Fruit fly (Drosophila melanogaster) whole organism, prepupa: Measurements from ENCODE around the gene rtv.
A peak's percentile ranks its signal among the peaks of the same experiment; 100 is the strongest.

Experiments used
- CG10631 ChIP-seq: fragments of 200-800 bp; sonication (Bioruptor generic); optimal IDR thresholded peaks from 2 replicates; lab custom pipeline; 2016; ENCODE audit warnings: missing biosample characterization, missing genetic modification characterization
- CG11294 ChIP-seq: fragments of 200-800 bp; sonication (Bioruptor generic); IDR thresholded peaks from 2 replicates; pipeline ENCODE4 v1.3.6; 2022; ENCODE audit warnings: missing biosample characterization, missing genetic modification characterization
- CG11762 ChIP-seq: fragments of 200-800 bp; sonication (Bioruptor generic); optimal IDR thresholded peaks from 3 replicates; lab custom pipeline; 2016; ENCODE audit warnings: missing biosample characterization, missing genetic modification characterization; ENCODE audit not compliant: insufficient read depth
- CG11902 ChIP-seq: fragments of 200-800 bp; sonication (Bioruptor generic); optimal IDR thresholded peaks from 3 replicates; lab custom pipeline; 2016; ENCODE audit warnings: missing biosample characterization, missing genetic modification characterization
- CG15336 ChIP-seq: fragments of 200-800 bp; sonication (Bioruptor generic); IDR thresholded peaks from 2 replicates; pipeline ENCODE4 v1.3.6; 2022; ENCODE audit warnings: missing biosample characterization, missing genetic modification characterization
- CG16779 ChIP-seq: fragments of 200-800 bp; sonication (Bioruptor generic); optimal IDR thresholded peaks from 3 replicates; lab custom pipeline; 2017; ENCODE audit warnings: missing biosample characterization, mild to moderate bottlenecking, missing genetic modification characterization
- CG31627 ChIP-seq: fragments of 200-800 bp; sonication (Bioruptor generic); optimal IDR thresholded peaks from 3 replicates; lab custom pipeline; 2016; ENCODE audit warnings: missing biosample characterization, missing genetic modification characterization
- CG32006 ChIP-seq: fragments of 200-800 bp; sonication (Bioruptor generic); optimal IDR thresholded peaks from 3 replicates; lab custom pipeline; 2017; ENCODE audit warnings: missing biosample characterization, mild to moderate bottlenecking, missing genetic modification characterization
- CG34406 ChIP-seq: fragments of 200-800 bp; sonication (Bioruptor generic); optimal IDR thresholded peaks from 3 replicates; lab custom pipeline; 2016; ENCODE audit warnings: missing biosample characterization, missing genetic modification characterization
- CG3919 ChIP-seq: fragments of 200-800 bp; sonication (Bioruptor generic); optimal IDR thresholded peaks from 3 replicates; lab custom pipeline; 2016; ENCODE audit warnings: missing biosample characterization, missing genetic modification characterization
- CG4318 ChIP-seq: fragments of 200-800 bp; sonication (Bioruptor generic); optimal IDR thresholded peaks from 3 replicates; lab custom pipeline; 2017; ENCODE audit warnings: missing biosample characterization, mild to moderate bottlenecking, missing genetic modification characterization
- CG6276 ChIP-seq: fragments of 200-800 bp; sonication (Bioruptor generic); optimal IDR thresholded peaks from 2 replicates; lab custom pipeline; 2017; ENCODE audit warnings: missing biosample characterization, mild to moderate bottlenecking, missing genetic modification characterization
- CG6792 ChIP-seq: fragments of 200-800 bp; sonication (Bioruptor generic); optimal IDR thresholded peaks from 3 replicates; lab custom pipeline; 2016; ENCODE audit warnings: missing biosample characterization, missing genetic modification characterization
- CG6808 ChIP-seq: fragments of 200-800 bp; sonication (Bioruptor generic); optimal IDR thresholded peaks from 3 replicates; lab custom pipeline; 2017; ENCODE audit warnings: missing biosample characterization, missing genetic modification characterization, mild to moderate bottlenecking, moderate library complexity, missing genetic modification reagents
- CG6854 ChIP-seq: fragments of 200-800 bp; sonication (Bioruptor generic); optimal IDR thresholded peaks from 2 replicates; lab custom pipeline; 2017; ENCODE audit warnings: missing biosample characterization, mild to moderate bottlenecking, missing genetic modification characterization
- CG8119 ChIP-seq: fragments of 200-800 bp; sonication (Bioruptor generic); IDR thresholded peaks from 3 replicates; pipeline ENCODE4 v1.3.6; 2022; ENCODE audit warnings: missing biosample characterization, missing genetic modification characterization
- CG8632 ChIP-seq: fragments of 200-800 bp; sonication (Bioruptor generic); optimal IDR thresholded peaks from 3 replicates; lab custom pipeline; 2016; ENCODE audit warnings: missing biosample characterization, missing genetic modification characterization
- Eip78C ChIP-seq: fragments of 200-800 bp; sonication (Bioruptor generic); peaks from one replicate; lab custom pipeline; 2016; ENCODE audit warnings: missing biosample characterization, missing genetic modification characterization
- Eip93F ChIP-seq: fragments of 200-800 bp; sonication (Bioruptor generic); optimal IDR thresholded peaks from 2 replicates; lab custom pipeline; 2016; ENCODE audit warnings: missing biosample characterization, mild to moderate bottlenecking, missing genetic modification characterization
- Ets21C ChIP-seq: fragments of 200-800 bp; sonication (Bioruptor generic); optimal IDR thresholded peaks from 3 replicates; lab custom pipeline; 2016; ENCODE audit warnings: missing biosample characterization, missing genetic modification characterization
- Ets96B ChIP-seq: fragments of 200-800 bp; optimal IDR thresholded peaks from 2 replicates; lab custom pipeline; 2019; ENCODE audit warnings: missing biosample characterization, mild to moderate bottlenecking, missing genetic modification characterization, moderate library complexity
- Gug ChIP-seq: fragments of 200-800 bp; sonication (Bioruptor generic); IDR thresholded peaks from 2 replicates; pipeline ENCODE4 v1.3.6; 2022; ENCODE audit warnings: missing biosample characterization, missing genetic modification characterization
- Hr38 ChIP-seq: sonication (Bioruptor generic); optimal IDR thresholded peaks from 2 replicates; lab custom pipeline; 2016; ENCODE audit warnings: missing biosample characterization, missing genetic modification characterization
- Hr39 ChIP-seq: fragments of 200-800 bp; sonication (Bioruptor generic); optimal IDR thresholded peaks from 2 replicates; lab custom pipeline; 2016; ENCODE audit warnings: missing biosample characterization, missing genetic modification characterization
- Hr4 ChIP-seq: fragments of 200-800 bp; sonication (Bioruptor generic); optimal IDR thresholded peaks from 3 replicates; lab custom pipeline; 2016; ENCODE audit warnings: missing biosample characterization, missing genetic modification characterization
- Met ChIP-seq: fragments of 200-800 bp; sonication (Bioruptor generic); optimal IDR thresholded peaks from 3 replicates; lab custom pipeline; 2016; ENCODE audit warnings: missing biosample characterization, missing genetic modification characterization
- OdsH ChIP-seq: fragments of 200-800 bp; sonication (Bioruptor generic); optimal IDR thresholded peaks from 3 replicates; lab custom pipeline; 2016; ENCODE audit warnings: missing biosample characterization, missing genetic modification characterization
- Smox ChIP-seq: fragments of 200-800 bp; sonication (Bioruptor generic); optimal IDR thresholded peaks from 3 replicates; lab custom pipeline; 2016; ENCODE audit warnings: missing biosample characterization, missing genetic modification characterization
- Sox102F ChIP-seq: fragments of 200-800 bp; sonication (Bioruptor generic); optimal IDR thresholded peaks from 2 replicates; lab custom pipeline; 2016; ENCODE audit warnings: missing biosample characterization, mild to moderate bottlenecking, missing genetic modification characterization
- Sox14 ChIP-seq: fragments of 200-800 bp; sonication (Bioruptor generic); optimal IDR thresholded peaks from 3 replicates; lab custom pipeline; 2016; ENCODE audit warnings: missing biosample characterization, missing genetic modification characterization
- Sox15 ChIP-seq: fragments of 200-800 bp; sonication (Bioruptor generic); optimal IDR thresholded peaks from 3 replicates; lab custom pipeline; 2016; ENCODE audit warnings: missing biosample characterization, missing genetic modification characterization
- achi ChIP-seq: fragments of 200-800 bp; sonication (Bioruptor generic); optimal IDR thresholded peaks from 3 replicates; lab custom pipeline; 2016; ENCODE audit warnings: missing biosample characterization, missing genetic modification characterization
- acj6 ChIP-seq: fragments of 200-800 bp; sonication (Bioruptor generic); optimal IDR thresholded peaks from 3 replicates; lab custom pipeline; 2016; ENCODE audit warnings: missing biosample characterization, missing genetic modification characterization
- cyc ChIP-seq: fragments of 200-800 bp; sonication (Bioruptor generic); optimal IDR thresholded peaks from 3 replicates; lab custom pipeline; 2016; ENCODE audit warnings: missing biosample characterization, missing genetic modification characterization
- dac ChIP-seq: fragments of 200-800 bp; sonication (Bioruptor generic); optimal IDR thresholded peaks from 2 replicates; lab custom pipeline; 2017; ENCODE audit warnings: missing biosample characterization, mild to moderate bottlenecking, missing genetic modification characterization
- dsx ChIP-seq: fragments of 200-800 bp; optimal IDR thresholded peaks from 3 replicates; lab custom pipeline; 2019; ENCODE audit warnings: missing biosample characterization, mild to moderate bottlenecking, missing genetic modification characterization, moderate library complexity; ENCODE audit not compliant: poor library complexity, severe bottlenecking
- eg ChIP-seq: fragments of 200-800 bp; sonication (Bioruptor generic); IDR thresholded peaks from 3 replicates; pipeline ENCODE4 v1.3.6; 2022; ENCODE audit warnings: missing biosample characterization, missing genetic modification characterization
- esn ChIP-seq: fragments of 200-800 bp; sonication (Bioruptor generic); optimal IDR thresholded peaks from 2 replicates; lab custom pipeline; 2016; ENCODE audit warnings: missing biosample characterization, mild to moderate bottlenecking, missing genetic modification characterization, moderate library complexity
- fd59A ChIP-seq: fragments of 200-800 bp; sonication (Bioruptor generic); optimal IDR thresholded peaks from 2 replicates; lab custom pipeline; 2017; ENCODE audit warnings: missing biosample characterization, mild to moderate bottlenecking, missing genetic modification characterization, missing genetic modification reagents
- fd85E ChIP-seq: fragments of 200-800 bp; sonication (Bioruptor generic); optimal IDR thresholded peaks from 3 replicates; lab custom pipeline; 2016; ENCODE audit warnings: missing biosample characterization, missing genetic modification characterization
- fkh ChIP-seq: fragments of 200-800 bp; sonication (Bioruptor generic); optimal IDR thresholded peaks from 3 replicates; lab custom pipeline; 2017; ENCODE audit warnings: missing biosample characterization, mild to moderate bottlenecking, missing genetic modification characterization, moderate library complexity
- lz ChIP-seq: fragments of 200-800 bp; sonication (Bioruptor generic); optimal IDR thresholded peaks from 3 replicates; lab custom pipeline; 2016; ENCODE audit warnings: missing biosample characterization, missing genetic modification characterization
- net ChIP-seq: fragments of 200-800 bp; sonication (Bioruptor generic); optimal IDR thresholded peaks from 3 replicates; lab custom pipeline; 2016; ENCODE audit warnings: missing biosample characterization, missing genetic modification characterization
- salr ChIP-seq, 2 experiments: fragments of 200-800 bp; sonication (Bioruptor generic); optimal IDR thresholded peaks; 3 replicates each; lab custom pipeline; 2016 to 2018; ENCODE audit warnings: missing biosample characterization in 2 of 2, missing genetic modification characterization in 2 of 2, mild to moderate bottlenecking in 1 of 2
- spab ChIP-seq: fragments of 200-800 bp; sonication (Bioruptor generic); optimal IDR thresholded peaks from 2 replicates; lab custom pipeline; 2017; ENCODE audit warnings: missing biosample characterization, mild to moderate bottlenecking, missing genetic modification characterization, missing genetic modification reagents
- svp ChIP-seq: fragments of 200-800 bp; sonication (Bioruptor generic); peaks from one replicate; lab custom pipeline; 2016; ENCODE audit warnings: missing biosample characterization, missing genetic modification characterization
- topi ChIP-seq: fragments of 200-800 bp; sonication (Bioruptor generic); optimal IDR thresholded peaks from 3 replicates; lab custom pipeline; 2016; ENCODE audit warnings: missing biosample characterization, missing genetic modification characterization

Gene rtv

DNA sequence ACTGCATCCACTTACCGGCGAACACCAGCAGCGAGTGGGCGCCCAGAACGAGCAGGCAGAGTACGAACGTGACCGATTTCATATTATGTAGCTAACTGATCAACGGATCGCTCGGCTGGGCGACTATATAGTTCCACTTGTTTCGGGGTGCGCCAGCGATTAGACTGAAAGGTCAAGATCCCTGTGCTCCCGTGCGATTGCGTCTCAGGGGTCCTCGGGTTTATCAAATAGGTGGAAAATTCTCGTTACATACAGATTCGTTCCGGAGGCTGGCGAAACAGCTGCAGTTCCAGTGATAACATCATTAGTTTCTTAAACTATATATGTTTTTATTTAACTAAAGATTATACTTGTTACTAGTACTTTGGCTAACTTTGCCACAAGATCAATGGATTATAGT, 13.6 kb downstream of the rtv start, which contains the start of gene ssp7:
Gene ssp7, minus strand, starts transcription at position 101 of the 400 bp plus-strand sequence.
- TF ChIP-seq CG34406 (GFP tag; lab: Kevin White, UChicago) (no peak), Smox (GFP tag; lab: Kevin White, UChicago) (no peak), CG16779 (tag; lab: Kevin White, UChicago) (no peak), achi (GFP tag; lab: Kevin White, UChicago) (no peak), CG32006 (no peak), salr (GFP tag; optimal IDR thresholded peaks at IDR 0.05; lab: Kevin White, UChicago) (no peak), eg (GFP tag; lab: Robert Waterston, UW) (no peak), CG11294 (GFP tag; lab: Robert Waterston, UW) (no peak), spab (GFP tag; lab: Kevin White, UChicago) (no peak), Ets96B (tag; lab: Kevin White, UChicago) (no peak), OdsH (GFP tag; lab: Kevin White, UChicago) (no peak), fd85E (GFP tag; lab: Kevin White, UChicago) (no peak), acj6 (GFP tag; lab: Kevin White, UChicago) (no peak), Gug (GFP tag; lab: Robert Waterston, UW) (no peak), CG10631 (GFP tag; lab: Kevin White, UChicago) (no peak), fd59A (GFP tag; lab: Kevin White, UChicago) (no peak), CG8632 (GFP tag; lab: Kevin White, UChicago) (no peak), Hr38 (GFP tag; lab: Kevin White, UChicago) (no peak), Met (no peak)

DNA sequence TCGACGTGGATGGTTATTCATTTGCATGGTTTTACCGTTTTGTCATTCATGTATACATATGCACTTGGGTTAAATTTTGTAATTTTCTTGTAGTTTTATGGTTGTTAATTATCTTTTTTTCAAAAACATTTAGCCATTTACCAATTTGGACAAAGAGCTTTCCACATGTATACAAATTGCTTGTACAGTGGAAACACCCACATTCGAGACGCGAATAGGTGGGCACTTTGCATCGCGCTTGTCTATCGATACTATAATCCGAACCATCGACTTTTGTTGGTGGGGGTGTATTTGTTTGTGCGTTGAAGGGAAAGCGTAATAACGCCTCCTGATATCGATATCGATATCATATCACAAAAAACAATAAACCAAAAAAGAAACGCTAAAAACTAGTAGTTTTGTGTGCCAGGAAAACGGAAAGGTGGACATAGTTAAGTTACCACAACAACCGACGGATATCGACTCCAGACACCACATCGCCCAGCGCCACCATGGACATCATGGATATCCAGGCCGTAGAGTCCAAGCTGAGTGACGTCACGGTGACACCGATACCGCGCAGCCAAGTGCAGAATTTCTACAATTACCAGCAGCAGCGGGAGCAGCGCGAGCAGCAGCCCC, 16.1 kb downstream of the rtv start, which contains the start of gene CDK2AP1:
Gene CDK2AP1, plus strand, starts transcription at position 294 of the 621 bp plus-strand sequence.
- TF ChIP-seq dsx (GFP tag; lab: Kevin White, UChicago) (peak; percentile 10), lz (GFP tag; lab: Kevin White, UChicago) (no peak), eg (GFP tag; lab: Robert Waterston, UW) (no peak), dac (GFP tag; lab: Kevin White, UChicago) (no peak), net (GFP tag; lab: Kevin White, UChicago) (no peak), Eip93F (no peak), Eip78C (GFP tag; lab: Kevin White, UChicago) (no peak), CG16779 (tag; lab: Kevin White, UChicago) (no peak), acj6 (GFP tag; lab: Kevin White, UChicago) (no peak), CG34406 (GFP tag; lab: Kevin White, UChicago) (no peak), CG4318 (no peak), CG11762 (GFP tag; lab: Kevin White, UChicago) (no peak), Smox (GFP tag; lab: Kevin White, UChicago) (no peak), Hr38 (GFP tag; lab: Kevin White, UChicago) (no peak), OdsH (GFP tag; lab: Kevin White, UChicago) (peak; percentile 3), esn (GFP tag; lab: Kevin White, UChicago) (no peak), CG6808 (GFP tag; lab: Kevin White, UChicago) (no peak), Hr39 (peak; percentile 34), Ets96B (tag; lab: Kevin White, UChicago) (no peak), spab (GFP tag; lab: Kevin White, UChicago) (no peak), CG8119 (GFP tag; lab: Robert Waterston, UW) (no peak), svp (GFP tag; lab: Kevin White, UChicago) (no peak), Met (no peak), Gug (GFP tag; lab: Robert Waterston, UW) (no peak), CG6792 (GFP tag; lab: Kevin White, UChicago) (no peak), achi (GFP tag; lab: Kevin White, UChicago) (no peak), topi (GFP tag; lab: Kevin White, UChicago) (no peak), Sox14 (GFP tag; lab: Kevin White, UChicago) (peak; percentile 54), CG15336 (GFP tag; lab: Robert Waterston, UW) (no peak), CG8632 (GFP tag; lab: Kevin White, UChicago) (no peak), cyc (GFP tag; lab: Kevin White, UChicago) (peak; percentile 7), CG31627 (GFP tag; lab: Kevin White, UChicago) (peak; percentile 36), CG11902 (GFP tag; lab: Kevin White, UChicago) (no peak), CG3919 (GFP tag; lab: Kevin White, UChicago) (no peak), Sox15 (GFP tag; lab: Kevin White, UChicago) (no peak), Hr4 (GFP tag; lab: Kevin White, UChicago) (no peak), CG10631 (GFP tag; lab: Kevin White, UChicago) (peak; percentile 12), CG6854 (GFP tag; lab: Kevin White, UChicago) (no peak), salr (GFP tag; optimal IDR thresholded peaks at IDR 0.05; lab: Kevin White, UChicago) (no peak), fkh (peak; percentile 6), Ets21C (no peak), fd85E (GFP tag; lab: Kevin White, UChicago) (no peak), Sox102F (GFP tag; lab: Kevin White, UChicago) (no peak), CG6276 (GFP tag; lab: Kevin White, UChicago) (no peak)
